Worm (Caenorhabditis elegans) whole organism, L4/young adult: ENCODE measurements around the gene rgs-5.

Experiments
- W03F9.2 ChIP-seq: fragments of 150-350 bp; optimal IDR thresholded peaks from 2 replicates; lab custom pipeline; 2014; ENCODE audit warnings: missing biosample characterization, missing genetic modification characterization
- dao-5 ChIP-seq: sonication (generic microtip); optimal IDR thresholded peaks from 2 replicates; lab custom pipeline; 2016; ENCODE audit warnings: missing genotype, missing genetic modification characterization, moderate library complexity, missing compliant biosample characterization
- him-1 ChIP-seq: sonication (generic microtip); optimal IDR thresholded peaks from 2 replicates; lab custom pipeline; 2016; ENCODE audit warnings: missing genotype, missing genetic modification reagents, missing genetic modification characterization, missing compliant biosample characterization

ce11 chrIII:5711242-5711641, 12.9 kb downstream of the rgs-5 start, which contains the start of gene rbm-26:
- TF ChIP-seq dao-5 (tag; lab: Kevin White, UChicago) (no peak), him-1 (no peak), W03F9.2 (no peak)
